Worm (Caenorhabditis elegans) whole organism, young adult: ENCODE measurements around the gene prp-3.

ENCODE experiments used
- B0336.3 ChIP-seq: fragments of 200-800 bp; sonication (Bioruptor generic); IDR thresholded peaks from 2 replicates; pipeline ENCODE4 v1.3.6; 2022; ENCODE audit warnings: missing genetic modification characterization, missing compliant biosample characterization
- F10E7.11 ChIP-seq: sonication (generic microtip); optimal IDR thresholded peaks from 2 replicates; lab custom pipeline; 2017; ENCODE audit warnings: mild to moderate bottlenecking, missing genetic modification characterization, moderate library complexity, missing compliant biosample characterization
- F39B2.1 ChIP-seq: fragments of 200-800 bp; sonication (Bioruptor generic); IDR thresholded peaks from 2 replicates; pipeline ENCODE4 v1.3.6; 2022; ENCODE audit warnings: missing genetic modification reagents, missing genetic modification characterization, missing compliant biosample characterization
- F52B5.7 ChIP-seq: sonication (generic microtip); optimal IDR thresholded peaks from 2 replicates; lab custom pipeline; 2016; ENCODE audit warnings: mild to moderate bottlenecking, missing genetic modification characterization, missing compliant biosample characterization
- F55B11.4 ChIP-seq: sonication (generic microtip); optimal IDR thresholded peaks from 2 replicates; lab custom pipeline; 2016; ENCODE audit warnings: missing compliant biosample characterization, missing genetic modification characterization, borderline replicate concordance; ENCODE audit not compliant: insufficient read depth
- T07F8.4 ChIP-seq: sonication (generic microtip); optimal IDR thresholded peaks from 2 replicates; lab custom pipeline; 2016; ENCODE audit warnings: mild to moderate bottlenecking, missing genetic modification characterization, moderate library complexity, missing compliant biosample characterization
- Y53F4B.3 ChIP-seq: fragments of 200-800 bp; sonication (Bioruptor generic); IDR thresholded peaks from 2 replicates; pipeline ENCODE4 v1.3.6; 2022; ENCODE audit warnings: missing genetic modification reagents, missing genetic modification characterization, missing compliant biosample characterization
- Y53G8AR.9 ChIP-seq: fragments of 200-800 bp; sonication (Bioruptor generic); conservative IDR thresholded peaks from 2 replicates; pipeline ENCODE4 v1.3.6; 2022; ENCODE audit warnings: missing genetic modification reagents, missing genetic modification characterization, missing compliant biosample characterization
- Y56A3A.18 ChIP-seq: fragments of 200-800 bp; sonication (Bioruptor generic); IDR thresholded peaks from 2 replicates; pipeline ENCODE4 v1.3.6; 2022; ENCODE audit warnings: missing genetic modification reagents, missing genetic modification characterization, missing compliant biosample characterization
- Y79H2A.3 ChIP-seq: fragments of 200-800 bp; sonication (Bioruptor generic); conservative IDR thresholded peaks from 2 replicates; pipeline ENCODE4 v1.3.6; 2022; ENCODE audit warnings: missing genetic modification reagents, missing genetic modification characterization, missing compliant biosample characterization
- Y95B8A.8 ChIP-seq: fragments of 200-800 bp; sonication (Bioruptor generic); IDR thresholded peaks from 2 replicates; pipeline ENCODE4 v1.3.6; 2022; ENCODE audit warnings: missing genetic modification reagents, missing genetic modification characterization, missing compliant biosample characterization
- ZK185.1 ChIP-seq: sonication (generic microtip); optimal IDR thresholded peaks from 2 replicates; lab custom pipeline; 2016; ENCODE audit warnings: mild to moderate bottlenecking, missing genetic modification characterization, missing compliant biosample characterization; ENCODE audit not compliant: poor library complexity, severe bottlenecking
- aptf-3 ChIP-seq: fragments of 200-800 bp; sonication (Bioruptor generic); IDR thresholded peaks from 2 replicates; pipeline ENCODE4 v1.3.6; 2022; ENCODE audit warnings: missing genetic modification characterization, missing compliant biosample characterization
- atf-7 ChIP-seq: sonication (generic microtip); optimal IDR thresholded peaks from 2 replicates; lab custom pipeline; 2017; ENCODE audit warnings: mild to moderate bottlenecking, missing genetic modification characterization, missing compliant biosample characterization
- attf-3 ChIP-seq: fragments of 200-800 bp; sonication (Bioruptor generic); conservative IDR thresholded peaks from 2 replicates; pipeline ENCODE4 v1.3.6; 2022; ENCODE audit warnings: missing genetic modification reagents, missing genetic modification characterization, missing compliant biosample characterization
- attf-5 ChIP-seq: fragments of 200-800 bp; sonication (Bioruptor generic); optimal IDR thresholded peaks from 2 replicates; lab custom pipeline; 2018; ENCODE audit warnings: mild to moderate bottlenecking, missing genetic modification characterization, missing compliant biosample characterization
- attf-6 ChIP-seq: fragments of 200-800 bp; sonication (Bioruptor generic); IDR thresholded peaks from 2 replicates; pipeline ENCODE4 v1.3.6; 2022; ENCODE audit warnings: missing genetic modification reagents, missing genetic modification characterization, missing compliant biosample characterization
- bed-1 ChIP-seq: fragments of 200-800 bp; sonication (Bioruptor generic); IDR thresholded peaks from 2 replicates; pipeline ENCODE4 v1.3.6; 2022; ENCODE audit warnings: missing genetic modification reagents, missing genetic modification characterization, missing compliant biosample characterization
- ccch-3 ChIP-seq: fragments of 200-800 bp; sonication (Bioruptor generic); optimal IDR thresholded peaks from 2 replicates; lab custom pipeline; 2018; ENCODE audit warnings: mild to moderate bottlenecking, missing genetic modification characterization, missing compliant biosample characterization
- ceh-58 ChIP-seq: fragments of 200-800 bp; sonication (Bioruptor generic); IDR thresholded peaks from 2 replicates; pipeline ENCODE4 v1.3.6; 2022; ENCODE audit warnings: missing genetic modification characterization, missing compliant biosample characterization
- ceh-79 ChIP-seq: sonication (generic microtip); optimal IDR thresholded peaks from 2 replicates; lab custom pipeline; 2017; ENCODE audit warnings: mild to moderate bottlenecking, missing genetic modification characterization, missing compliant biosample characterization
- ceh-91 ChIP-seq: fragments of 200-800 bp; sonication (Bioruptor generic); IDR thresholded peaks from 2 replicates; pipeline ENCODE4 v1.3.6; 2022; ENCODE audit warnings: missing genetic modification reagents, missing genetic modification characterization, missing compliant biosample characterization
- dox-1 ChIP-seq: fragments of 200-800 bp; sonication (Bioruptor generic); IDR thresholded peaks from 2 replicates; pipeline ENCODE4 v1.3.6; 2022; ENCODE audit warnings: missing genetic modification reagents, missing genetic modification characterization, missing compliant biosample characterization
- dpff-1 ChIP-seq: sonication (generic microtip); optimal IDR thresholded peaks from 2 replicates; lab custom pipeline; 2017; ENCODE audit warnings: mild to moderate bottlenecking, missing genetic modification characterization, missing compliant biosample characterization
- egl-44 ChIP-seq: fragments of 200-800 bp; sonication (Bioruptor generic); IDR thresholded peaks from 2 replicates; pipeline ENCODE4 v1.3.6; 2022; ENCODE audit warnings: missing genetic modification reagents, missing genetic modification characterization, missing compliant biosample characterization
- egrh-3 ChIP-seq: fragments of 200-800 bp; sonication (Bioruptor generic); IDR thresholded peaks from 2 replicates; pipeline ENCODE4 v1.3.6; 2022; ENCODE audit warnings: missing genetic modification reagents, missing genetic modification characterization, missing compliant biosample characterization
- hmg-1.2 ChIP-seq: fragments of 200-800 bp; sonication (Bioruptor generic); IDR thresholded peaks from 2 replicates; pipeline ENCODE4 v1.3.6; 2022; ENCODE audit warnings: missing genetic modification reagents, missing genetic modification characterization, missing compliant biosample characterization
- lag-1 ChIP-seq: fragments of 200-800 bp; sonication (Bioruptor generic); IDR thresholded peaks from 2 replicates; pipeline ENCODE4 v1.3.6; 2022; ENCODE audit warnings: missing genetic modification reagents, missing genetic modification characterization, missing compliant biosample characterization
- lin-35 ChIP-seq, 3 experiments: fragments of 150-350 bp in 2 of 3; sonication (generic microtip) in 1 of 3; optimal IDR thresholded peaks; 2 replicates each; lab custom pipeline; 2014 to 2018; ENCODE audit warnings: missing biosample characterization in 3 of 3, missing genetic modification characterization in 3 of 3, missing genetic modification reagents in 3 of 3
- lin-40 ChIP-seq: sonication (generic microtip); optimal IDR thresholded peaks from 2 replicates; lab custom pipeline; 2016; ENCODE audit warnings: missing genetic modification characterization, mild to moderate bottlenecking, missing compliant biosample characterization, missing genotype, missing genetic modification reagents
- madf-10 ChIP-seq: sonication (generic microtip); optimal IDR thresholded peaks from 2 replicates; lab custom pipeline; 2016; ENCODE audit warnings: mild to moderate bottlenecking, missing genetic modification characterization, missing compliant biosample characterization
- madf-6 ChIP-seq: fragments of 200-800 bp; sonication (Bioruptor generic); IDR thresholded peaks from 2 replicates; pipeline ENCODE4 v1.3.6; 2022; ENCODE audit warnings: missing genetic modification reagents, missing genetic modification characterization, missing compliant biosample characterization
- madf-8 ChIP-seq: fragments of 200-800 bp; sonication (Bioruptor generic); conservative IDR thresholded peaks from 2 replicates; pipeline ENCODE4 v1.3.6; 2022; ENCODE audit warnings: missing genetic modification reagents, missing genetic modification characterization, missing compliant biosample characterization
- nfya-2 ChIP-seq: fragments of 200-800 bp; sonication (Bioruptor generic); IDR thresholded peaks from 2 replicates; pipeline ENCODE4 v1.3.6; 2022; ENCODE audit warnings: missing genetic modification reagents, missing genetic modification characterization, missing compliant biosample characterization
- nfyb-1 ChIP-seq: fragments of 200-800 bp; sonication (Bioruptor generic); IDR thresholded peaks from 2 replicates; pipeline ENCODE4 v1.3.6; 2022; ENCODE audit warnings: missing genetic modification reagents, missing genetic modification characterization, missing compliant biosample characterization
- nhr-27 ChIP-seq: fragments of 200-800 bp; sonication (Bioruptor generic); optimal IDR thresholded peaks from 2 replicates; lab custom pipeline; 2018; ENCODE audit warnings: mild to moderate bottlenecking, missing genetic modification characterization, moderate library complexity, missing compliant biosample characterization
- repo-1 ChIP-seq: sonication (generic microtip); optimal IDR thresholded peaks from 2 replicates; lab custom pipeline; 2017; ENCODE audit warnings: mild to moderate bottlenecking, missing genetic modification characterization, missing compliant biosample characterization
- snpc-4 ChIP-seq, 5 experiments: fragments of 150-350 bp in 1 of 5; sonication (generic microtip) in 4 of 5; optimal IDR thresholded peaks; 2 replicates each; lab custom pipeline; 2014 to 2018; ENCODE audit warnings: missing genetic modification characterization in 5 of 5, missing biosample characterization in 3 of 5, antibody characterized with exemption in 2 of 5, mild to moderate bottlenecking in 2 of 5, missing compliant biosample characterization in 2 of 5, missing genotype in 2 of 5, moderate library complexity in 2 of 5, missing genetic modification reagents in 1 of 5
- tbx-9 ChIP-seq: sonication (generic microtip); optimal IDR thresholded peaks from 2 replicates; lab custom pipeline; 2016; ENCODE audit warnings: borderline replicate concordance, missing genetic modification characterization, inconsistent platforms, missing compliant biosample characterization
- tlf-1 ChIP-seq: fragments of 200-800 bp; sonication (Bioruptor generic); optimal IDR thresholded peaks from 2 replicates; lab custom pipeline; 2018; ENCODE audit warnings: mild to moderate bottlenecking, missing genetic modification characterization, missing compliant biosample characterization
- zfh-2 ChIP-seq: fragments of 200-800 bp; sonication (Bioruptor generic); conservative IDR thresholded peaks from 2 replicates; pipeline ENCODE4 v1.3.6; 2022; ENCODE audit warnings: missing genetic modification reagents, missing genetic modification characterization, missing compliant biosample characterization
- ztf-26 ChIP-seq: sonication (generic microtip); optimal IDR thresholded peaks from 2 replicates; lab custom pipeline; 2017; ENCODE audit warnings: missing genetic modification characterization, missing compliant biosample characterization

prp-3 gene

DNA sequence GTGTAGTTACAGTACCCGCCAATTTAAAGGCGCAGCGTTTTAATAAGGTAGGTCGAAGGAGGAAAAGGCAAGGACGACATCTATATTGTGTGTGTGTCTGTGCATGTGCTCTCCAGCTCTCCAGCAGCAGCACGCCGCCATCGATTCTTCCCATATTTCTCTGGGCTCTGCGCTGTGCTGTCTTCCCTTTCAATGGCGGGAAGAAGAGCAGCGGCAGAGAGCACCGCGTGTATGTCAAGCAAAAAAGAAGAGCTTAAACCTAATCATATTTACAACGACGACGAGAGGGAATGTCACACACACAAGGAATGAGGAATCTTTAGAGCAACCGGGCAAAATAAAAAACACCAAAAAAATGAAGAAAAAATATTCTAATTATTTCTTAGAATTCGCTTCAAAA, 28.9 kb downstream of the prp-3 start:
- TF ChIP-seq madf-6 (no peak), lag-1 (no peak), ceh-79 (no peak), zfh-2 (GFP tag; lab: Robert Waterston, UW) (peak; percentile 61), tbx-9 (tag; lab: Kevin White, UChicago) (no peak), egrh-3 (GFP tag; lab: Robert Waterston, UW) (peak; percentile 32; the same call in 1 of the 2 replicates), atf-7 (no peak), ZK185.1 (tag; lab: Kevin White, UChicago) (no peak), repo-1 (no peak), ceh-91 (GFP tag; lab: Robert Waterston, UW) (no peak), ceh-58 (0 out of 2 replicates have a peak, but pooled peaks have one; percentile 18), nhr-27 (tag; lab: Kevin White, UChicago) (no peak), F55B11.4 (tag; lab: Kevin White, UChicago) (no peak), lin-40 (tag; lab: Kevin White, UChicago) (no peak)

DNA sequence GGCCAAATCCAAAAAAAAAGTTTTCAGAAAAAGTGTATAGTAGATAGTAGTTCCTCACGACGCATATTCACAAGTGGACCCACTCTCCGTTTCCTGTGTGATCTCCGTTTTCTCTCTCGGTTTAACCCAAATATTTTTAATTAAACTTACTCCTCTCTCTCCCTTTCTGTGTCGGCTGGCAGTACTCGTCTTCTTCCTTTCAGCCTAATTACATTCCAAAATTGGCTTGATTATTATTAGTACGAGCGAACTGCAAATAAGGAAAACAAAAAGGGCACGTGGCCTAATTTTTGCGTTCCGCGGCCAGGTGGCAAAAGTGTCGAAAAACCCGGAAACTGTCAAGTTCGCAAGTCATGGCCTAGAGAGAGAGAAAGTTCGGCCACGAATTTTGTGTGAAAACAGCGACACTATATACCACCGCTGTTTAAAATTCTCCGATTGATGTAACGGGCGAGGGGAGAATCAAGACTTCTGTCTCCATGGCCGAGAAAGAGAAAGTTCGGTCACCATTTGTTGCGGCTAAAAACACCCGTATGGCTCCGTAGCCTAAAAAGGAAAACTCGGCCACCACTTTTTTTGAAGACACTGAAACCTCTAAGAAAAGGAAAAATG, 30.8 kb downstream of the prp-3 start:
- no peak for TF ChIP-seq F39B2.1 (GFP tag; lab: Robert Waterston, UW)
- TF ChIP-seq Y53F4B.3 (GFP tag; lab: Robert Waterston, UW), result no peak
- TF ChIP-seq Y95B8A.8 (GFP tag; lab: Robert Waterston, UW), result no peak
- no peak for TF ChIP-seq egl-44 (GFP tag; lab: Robert Waterston, UW)
- no peak for TF ChIP-seq bed-1 (GFP tag; lab: Robert Waterston, UW)
- TF ChIP-seq tlf-1, result no peak
- no peak for TF ChIP-seq aptf-3
- TF ChIP-seq madf-8, result no peak
- no peak for TF ChIP-seq nfyb-1 (GFP tag; lab: Robert Waterston, UW)
- TF ChIP-seq dox-1 (GFP tag; lab: Robert Waterston, UW), result no peak
- TF ChIP-seq F55B11.4 (tag; lab: Kevin White, UChicago), result no peak
- no peak for TF ChIP-seq attf-6
- TF ChIP-seq nfya-2 (GFP tag; lab: Robert Waterston, UW), result no peak
- no peak for TF ChIP-seq Y79H2A.3 (GFP tag; lab: Robert Waterston, UW)
- TF ChIP-seq attf-5 (GFP tag; lab: Kevin White, UChicago), result no peak
- TF ChIP-seq lin-40 (tag; lab: Kevin White, UChicago), result no peak
- no peak for TF ChIP-seq snpc-4 (GFP tag; optimal IDR thresholded peaks at IDR 0.05; lab: Kevin White, UChicago)
- no peak for TF ChIP-seq snpc-4 (tag; optimal IDR thresholded peaks at IDR 0.05; lab: Kevin White, UChicago)
- no peak for TF ChIP-seq ztf-26 (tag; lab: Kevin White, UChicago)
- no peak for TF ChIP-seq lin-35 (GFP tag; optimal IDR thresholded peaks at IDR 0.05; lab: Kevin White, UChicago)

DNA sequence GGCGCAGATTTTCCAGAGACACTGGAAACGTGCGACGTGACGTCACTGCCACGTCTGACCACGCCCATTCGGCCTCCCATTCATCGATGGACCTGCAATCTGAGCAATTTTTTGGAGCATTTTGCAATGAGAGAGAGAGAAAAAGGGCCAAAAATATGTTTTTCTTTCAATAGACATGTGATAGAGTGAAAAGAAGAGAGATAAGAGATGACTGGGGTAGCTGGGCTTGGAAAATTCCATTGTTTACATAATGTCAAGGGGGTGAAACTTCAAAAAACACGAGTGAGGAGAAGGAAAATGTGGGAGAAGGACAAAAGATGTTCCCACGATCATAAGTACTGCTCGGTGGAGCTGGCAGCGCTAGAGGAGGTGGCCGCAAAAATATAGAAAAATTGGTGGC, 31.8 kb downstream of the prp-3 start, which contains the start of gene M03C11.1:
M03C11.1 (minus strand) TSS at position 101 of the 400 bp plus-strand sequence.
- TF ChIP-seq hmg-1.2 (GFP tag; lab: Robert Waterston, UW) (no peak), F52B5.7 (tag; lab: Kevin White, UChicago) (no peak), egrh-3 (GFP tag; lab: Robert Waterston, UW) (no peak), Y56A3A.18 (GFP tag; lab: Robert Waterston, UW) (no peak), T07F8.4 (tag; lab: Kevin White, UChicago) (no peak), ZK185.1 (tag; lab: Kevin White, UChicago) (no peak), Y53G8AR.9 (GFP tag; lab: Robert Waterston, UW) (no peak), B0336.3 (GFP tag; lab: Robert Waterston, UW) (no peak), dpff-1 (no peak), madf-10 (tag; lab: Kevin White, UChicago) (no peak), ccch-3 (GFP tag; lab: Kevin White, UChicago) (no peak), F10E7.11 (tag; lab: Kevin White, UChicago) (no peak), attf-3 (GFP tag; lab: Robert Waterston, UW) (no peak)
